Worm (Caenorhabditis elegans) whole organism, late embryonic: ENCODE measurements around the gene abu-13.

Source experiments
- C38D4.7 ChIP-seq: fragments of 200-800 bp; sonication (Bioruptor generic); optimal IDR thresholded peaks from 2 replicates; lab custom pipeline; 2018; ENCODE audit warnings: mild to moderate bottlenecking, missing genetic modification characterization, moderate library complexity, missing compliant biosample characterization
- F13H6.1 ChIP-seq: sonication (generic microtip); optimal IDR thresholded peaks from 2 replicates; lab custom pipeline; 2016; ENCODE audit warnings: missing genetic modification characterization, missing compliant biosample characterization
- K02D7.2 ChIP-seq: sonication (generic microtip); optimal IDR thresholded peaks from 2 replicates; lab custom pipeline; 2017; ENCODE audit warnings: mild to moderate bottlenecking, missing genetic modification characterization, missing compliant biosample characterization
- Y22D7AL.16 ChIP-seq: sonication (generic microtip); optimal IDR thresholded peaks from 2 replicates; lab custom pipeline; 2016; ENCODE audit warnings: missing genetic modification characterization, missing compliant biosample characterization
- ahr-1 ChIP-seq: sonication (generic microtip); optimal IDR thresholded peaks from 2 replicates; lab custom pipeline; 2016; ENCODE audit warnings: missing genetic modification characterization, missing compliant biosample characterization
- ama-1 ChIP-seq: fragments of 150-350 bp; optimal IDR thresholded peaks from 2 replicates; lab custom pipeline; 2014
- ceh-18 ChIP-seq: sonication (generic microtip); optimal IDR thresholded peaks from 2 replicates; lab custom pipeline; 2016; ENCODE audit warnings: missing genetic modification characterization, missing compliant biosample characterization
- ceh-19 ChIP-seq: fragments of 200-800 bp; sonication (Bioruptor generic); optimal IDR thresholded peaks from 2 replicates; lab custom pipeline; 2018; ENCODE audit warnings: mild to moderate bottlenecking, missing genetic modification characterization, missing compliant biosample characterization
- ceh-2 ChIP-seq: sonication (generic microtip); optimal IDR thresholded peaks from 2 replicates; lab custom pipeline; 2016; ENCODE audit warnings: missing genotype, missing genetic modification characterization, missing compliant biosample characterization
- ceh-22 ChIP-seq: sonication (generic microtip); optimal IDR thresholded peaks from 2 replicates; lab custom pipeline; 2017; ENCODE audit warnings: missing biosample characterization, missing genetic modification characterization
- ceh-31 ChIP-seq: sonication (generic microtip); optimal IDR thresholded peaks from 2 replicates; lab custom pipeline; 2016; ENCODE audit warnings: missing genetic modification characterization, missing compliant biosample characterization
- ceh-34 ChIP-seq: sonication (generic microtip); optimal IDR thresholded peaks from 2 replicates; lab custom pipeline; 2016; ENCODE audit warnings: mild to moderate bottlenecking, missing genetic modification characterization, missing compliant biosample characterization
- ceh-48 ChIP-seq: sonication (generic microtip); optimal IDR thresholded peaks from 2 replicates; lab custom pipeline; 2016; ENCODE audit warnings: missing genetic modification characterization, inconsistent platforms, missing compliant biosample characterization
- ceh-6 ChIP-seq: fragments of 200-800 bp; sonication (Bioruptor generic); optimal IDR thresholded peaks from 2 replicates; lab custom pipeline; 2018; ENCODE audit warnings: mild to moderate bottlenecking, missing genetic modification characterization, missing compliant biosample characterization
- che-1 ChIP-seq: sonication (generic microtip); optimal IDR thresholded peaks from 2 replicates; lab custom pipeline; 2016; ENCODE audit warnings: mild to moderate bottlenecking, missing genetic modification characterization, missing compliant biosample characterization
- eyg-1 ChIP-seq: sonication (generic microtip); optimal IDR thresholded peaks from 2 replicates; lab custom pipeline; 2016; ENCODE audit warnings: missing genotype, missing genetic modification characterization, missing compliant biosample characterization
- gmeb-2 ChIP-seq: sonication (generic microtip); optimal IDR thresholded peaks from 2 replicates; lab custom pipeline; 2016; ENCODE audit warnings: missing genetic modification characterization, inconsistent platforms, missing compliant biosample characterization
- hlh-15 ChIP-seq: sonication (generic microtip); optimal IDR thresholded peaks from 2 replicates; lab custom pipeline; 2016; ENCODE audit warnings: missing genetic modification characterization, missing compliant biosample characterization
- nhr-11 ChIP-seq: fragments of 150-350 bp; optimal IDR thresholded peaks from 2 replicates; lab custom pipeline; 2014; ENCODE audit warnings: missing biosample characterization, missing genetic modification characterization
- pag-3 ChIP-seq: sonication (generic microtip); optimal IDR thresholded peaks from 2 replicates; lab custom pipeline; 2016; ENCODE audit warnings: missing compliant biosample characterization, missing genetic modification characterization, borderline replicate concordance
- pax-1 ChIP-seq: fragments of 150-350 bp; optimal IDR thresholded peaks from 2 replicates; lab custom pipeline; 2014; ENCODE audit warnings: missing biosample characterization, missing genetic modification characterization
- pha-2 ChIP-seq: sonication (generic microtip); optimal IDR thresholded peaks from 2 replicates; lab custom pipeline; 2017; ENCODE audit warnings: mild to moderate bottlenecking, missing genetic modification characterization, missing compliant biosample characterization
- pqm-1 ChIP-seq: sonication (generic microtip); optimal IDR thresholded peaks from 2 replicates; lab custom pipeline; 2016; ENCODE audit warnings: missing genetic modification characterization, missing compliant biosample characterization
- rnt-1 ChIP-seq: sonication (generic microtip); optimal IDR thresholded peaks from 2 replicates; lab custom pipeline; 2016; ENCODE audit warnings: missing genetic modification characterization, missing compliant biosample characterization
- sox-4 ChIP-seq: sonication (generic microtip); optimal IDR thresholded peaks from 2 replicates; lab custom pipeline; 2017; ENCODE audit warnings: mild to moderate bottlenecking, missing genetic modification characterization, inconsistent platforms, missing compliant biosample characterization
- tbx-2 ChIP-seq: sonication (generic microtip); optimal IDR thresholded peaks from 2 replicates; lab custom pipeline; 2016; ENCODE audit warnings: missing genetic modification characterization, missing compliant biosample characterization
- tbx-7 ChIP-seq: sonication (generic microtip); optimal IDR thresholded peaks from 2 replicates; lab custom pipeline; 2016; ENCODE audit warnings: missing genotype, missing genetic modification characterization, missing compliant biosample characterization
- ttx-3 ChIP-seq: sonication (generic microtip); optimal IDR thresholded peaks from 2 replicates; lab custom pipeline; 2016; ENCODE audit warnings: missing genetic modification reagents, missing genetic modification characterization, missing compliant biosample characterization
- unc-42 ChIP-seq: sonication (generic microtip); optimal IDR thresholded peaks from 2 replicates; lab custom pipeline; 2016; ENCODE audit warnings: missing genotype, missing genetic modification characterization, missing compliant biosample characterization
- unc-55 ChIP-seq: sonication (generic microtip); optimal IDR thresholded peaks from 2 replicates; lab custom pipeline; 2017; ENCODE audit warnings: missing biosample characterization, missing genetic modification reagents, missing genetic modification characterization
- ztf-16 ChIP-seq: sonication (generic microtip); optimal IDR thresholded peaks from 2 replicates; lab custom pipeline; 2017; ENCODE audit warnings: missing genetic modification characterization, missing compliant biosample characterization

Gene abu-13

ce11 chrIII:6928725-6929124 is 17.0 kb downstream of the abu-13 start, which contains the start of gene flap-1:
Gene flap-1, minus strand, starts transcription at chrIII:6928825.
- TF ChIP-seq tbx-7 (tag; lab: Kevin White, UChicago) (no peak), C38D4.7 (GFP tag; lab: Kevin White, UChicago) (no peak), unc-55 (GFP tag; lab: Kevin White, UChicago) (peak; percentile 42), ceh-48 (tag; lab: Kevin White, UChicago) (peak; percentile 45)

ce11 chrIII:6914840-6915239 is 30.9 kb downstream of the abu-13 start:
- no peak for TF ChIP-seq Y22D7AL.16
- peak; percentile 69 for TF ChIP-seq unc-42 (tag; lab: Kevin White, UChicago)
- TF ChIP-seq pqm-1 (tag; lab: Kevin White, UChicago): no peak
- TF ChIP-seq ahr-1 (tag; lab: Kevin White, UChicago): no peak
- no peak for TF ChIP-seq che-1 (tag; lab: Kevin White, UChicago)
- no peak for TF ChIP-seq ceh-18

- no peak for TF ChIP-seq nhr-11 (tag; lab: Kevin White, UChicago)
These were observed 33.3 kb downstream of the abu-13 start, which contains the start of gene pdf-1 for ce11 chrIII:6912381-6912780. Gene pdf-1, minus strand, starts transcription at chrIII:6912481.

- no peak for TF ChIP-seq ceh-2 (tag; lab: Kevin White, UChicago)
- no peak for TF ChIP-seq ama-1 (lab: Kevin White, UChicago)
- no peak for TF ChIP-seq tbx-2 (tag; lab: Kevin White, UChicago)
- TF ChIP-seq K02D7.2: no peak
- TF ChIP-seq ceh-19: no peak
- no peak for TF ChIP-seq ztf-16 (tag; lab: Kevin White, UChicago)
- TF ChIP-seq tbx-7 (tag; lab: Kevin White, UChicago): no peak
- TF ChIP-seq unc-42 (tag; lab: Kevin White, UChicago): no peak
- no peak for TF ChIP-seq eyg-1 (tag; lab: Kevin White, UChicago)
- TF ChIP-seq, all 69 proteins: peak for 0
These were observed 39.3 kb downstream of the abu-13 start, which contains the start of gene T07E3.2 for ce11 chrIII:6906409-6906808. Gene T07E3.2, plus strand, starts transcription at chrIII:6906709.

- TF ChIP-seq pha-2 (tag; lab: Kevin White, UChicago): no peak
- no peak for TF ChIP-seq F13H6.1
- no peak for TF ChIP-seq sox-4
- TF ChIP-seq ceh-34 (tag; lab: Kevin White, UChicago): no peak
- no peak for TF ChIP-seq hlh-15 (tag; lab: Kevin White, UChicago)
- no peak for TF ChIP-seq pqm-1 (tag; lab: Kevin White, UChicago)
- TF ChIP-seq pag-3: no peak
- TF ChIP-seq ceh-22 (tag; lab: Kevin White, UChicago): no peak
- no peak for TF ChIP-seq rnt-1 (tag; lab: Kevin White, UChicago)
- no peak for TF ChIP-seq tbx-7 (tag; lab: Kevin White, UChicago)
- no peak for TF ChIP-seq gmeb-2 (tag; lab: Kevin White, UChicago)
- TF ChIP-seq ceh-6: no peak
- TF ChIP-seq ttx-3 (tag; lab: Kevin White, UChicago): no peak
- TF ChIP-seq ceh-31 (tag; lab: Kevin White, UChicago): no peak
- TF ChIP-seq che-1 (tag; lab: Kevin White, UChicago): no peak
- TF ChIP-seq, all 69 proteins: peak for 0
These were observed 41.2 kb downstream of the abu-13 start for ce11 chrIII:6904468-6904867.

ce11 chrIII:6903056-6903977 is 42.4 kb downstream of the abu-13 start, which contains the start of the genes brc-2 and T07E3.3:
Gene brc-2, minus strand, starts transcription at chrIII:6903106.
Gene T07E3.3, plus strand, starts transcription at chrIII:6903877.
- no peak for TF ChIP-seq Y22D7AL.16
- TF ChIP-seq ama-1 (lab: Kevin White, UChicago): no peak
- TF ChIP-seq unc-42 (tag; lab: Kevin White, UChicago): peak; percentile 63
- TF ChIP-seq pax-1 (tag; lab: Kevin White, UChicago): no peak
